2 fruit fly cellular contexts compared by ENCODE assay signal in the genomic region with DNA sequence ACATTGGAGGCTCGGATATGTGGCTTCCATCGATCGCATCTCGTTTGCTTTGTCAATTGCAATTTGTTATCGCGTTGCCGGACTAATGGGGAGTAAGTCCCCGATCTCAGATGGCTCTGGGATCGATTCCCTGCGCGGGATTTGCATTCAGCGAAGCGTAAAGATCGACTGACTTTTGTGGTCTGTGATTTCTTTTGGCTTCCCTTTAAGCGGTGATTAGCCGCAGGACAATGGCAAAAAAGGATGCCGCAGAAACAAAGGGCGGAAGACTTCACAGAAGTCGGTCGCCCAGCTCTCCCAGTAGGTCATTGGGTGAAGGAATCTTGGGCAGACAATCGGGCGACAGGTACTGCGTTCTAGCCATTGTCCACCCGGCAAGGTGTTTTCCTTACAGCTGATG.
TF ChIP-seq lines count a peak whose summit lies in the region.

No protein-coding gene starts in this region.

- TF ChIP-seq CTCF in whole organism, embryonic (GFP tag; optimal IDR thresholded peaks at IDR 0.05; lab: Kevin White, UChicago) = no peak

TF ChIP-seq in whole organism, embryonic, 481 proteins besides CTCF, POLR2A, EP300 and RAD21:
- TF ChIP-seq croc (GFP tag; conservative IDR thresholded peaks at IDR 0.05; lab: Robert Waterston, UW) = no peak
- no peak for TF ChIP-seq gcm2 (GFP tag; optimal IDR thresholded peaks at IDR 0.05; lab: Kevin White, UChicago)
- TF ChIP-seq B-H1 (GFP tag; IDR thresholded peaks at IDR 0.05; lab: Robert Waterston, UW) = no peak
- no peak for TF ChIP-seq dati (GFP tag; IDR thresholded peaks at IDR 0.05; lab: Robert Waterston, UW)
- no peak for TF ChIP-seq MBD-R2 (GFP tag; IDR thresholded peaks at IDR 0.05; lab: Robert Waterston, UW)
- no peak for TF ChIP-seq HLH4C (GFP tag; IDR thresholded peaks at IDR 0.05; lab: Robert Waterston, UW; ENCODE audit: partially characterized antibody)
- peak; percentile 81 for TF ChIP-seq D (optimal IDR thresholded peaks at IDR 0.05; lab: Kevin White, UChicago)
- TF ChIP-seq D (GFP tag; optimal IDR thresholded peaks at IDR 0.05; lab: Kevin White, UChicago) = no peak
- peak in 1 of 2 experiments; percentile 58 for TF ChIP-seq tll (GFP tag; optimal IDR thresholded peaks at IDR 0.05; lab: Kevin White, UChicago)
- no peak for TF ChIP-seq Hr51 (GFP tag; optimal IDR thresholded peaks at IDR 0.05; lab: Kevin White, UChicago)

TF ChIP-seq in whole organism, prepupa, 60 proteins besides CTCF, POLR2A, EP300 and RAD21:
- TF ChIP-seq Hr4 (GFP tag; optimal IDR thresholded peaks at IDR 0.05; lab: Kevin White, UChicago) (no peak), CG34406 (GFP tag; optimal IDR thresholded peaks at IDR 0.05; lab: Kevin White, UChicago) (no peak), CG8632 (GFP tag; optimal IDR thresholded peaks at IDR 0.05; lab: Kevin White, UChicago) (no peak), CG6808 (GFP tag; optimal IDR thresholded peaks at IDR 0.05; lab: Kevin White, UChicago) (no peak), svp (GFP tag; lab: Kevin White, UChicago) (peak; percentile 53), CG16779 (tag; optimal IDR thresholded peaks at IDR 0.05; lab: Kevin White, UChicago) (no peak), CG8119 (GFP tag; IDR thresholded peaks at IDR 0.05; lab: Robert Waterston, UW) (no peak)
TF ChIP-seq in whole organism, prepupa: peak in this region for 1.
